1 worm cellular context compared by ENCODE assay signal in the genomic region with DNA sequence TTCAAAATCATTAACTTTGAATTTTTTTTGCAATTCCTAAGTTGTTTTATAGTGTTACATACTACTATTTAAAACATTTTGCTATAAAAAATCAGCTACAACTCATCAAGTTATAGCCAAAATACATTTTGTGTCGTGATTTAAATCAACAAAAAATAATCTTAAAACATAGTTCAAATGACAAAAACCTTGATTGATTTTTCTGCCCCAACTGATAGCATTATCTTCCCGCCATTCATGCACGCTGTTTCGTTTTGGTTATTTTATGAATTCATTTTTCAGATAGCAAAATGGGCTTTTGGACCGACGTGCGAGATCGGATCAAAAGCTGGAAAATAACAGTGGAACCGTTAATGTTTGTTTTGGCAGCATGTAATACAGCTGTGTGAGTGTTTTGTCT.
TF ChIP-seq lines count a peak whose summit lies in the region.

Gene slcr-46.1, plus strand, starts transcription at position 274 of the 400 bp plus-strand sequence.

TF ChIP-seq in whole organism, L4 larva, 104 proteins besides CTCF, POLR2A, EP300 and RAD21 (continued from another document):
- TF ChIP-seq lin-1 (GFP tag; IDR thresholded peaks at IDR 0.05; lab: Robert Waterston, UW) (no peak), zip-2 (tag; optimal IDR thresholded peaks at IDR 0.05; lab: Kevin White, UChicago) (no peak), pqm-1 (tag; optimal IDR thresholded peaks at IDR 0.05; lab: Kevin White, UChicago) (peak; percentile 69), cey-2 (tag; optimal IDR thresholded peaks at IDR 0.05; lab: Kevin White, UChicago; ENCODE audit: borderline replicate concordance, insufficient read depth) (no peak)
TF ChIP-seq in whole organism, L4 larva: peak in this region for 6.
